Fruit fly (Drosophila melanogaster) whole organism, adult: ENCODE measurements around the gene CG17801.
A peak's percentile ranks its signal among the peaks of the same experiment; 100 is the strongest.
"Not testable (repeated sequence)": the region's sequence is repeated elsewhere in the genome, so short reads cannot be mapped to it uniquely, and the experiment has no call there.

ENCODE experiments used
- CG11617 ChIP-seq: fragments of 200-800 bp; sonication (Bioruptor generic); optimal IDR thresholded peaks from 2 replicates; lab custom pipeline; 2017; ENCODE audit warnings: mild to moderate bottlenecking, missing biosample characterization, missing genetic modification reagents, missing genetic modification characterization
- CG12768 ChIP-seq: fragments of 200-800 bp; sonication (Bioruptor generic); optimal IDR thresholded peaks from 2 replicates; lab custom pipeline; 2017; ENCODE audit warnings: missing biosample characterization, missing genetic modification characterization, mild to moderate bottlenecking, moderate library complexity, missing genetic modification reagents
- CG14711 ChIP-seq: fragments of 200-800 bp; sonication (Bioruptor generic); optimal IDR thresholded peaks from 2 replicates; lab custom pipeline; 2018; ENCODE audit warnings: missing biosample characterization, mild to moderate bottlenecking, missing genetic modification characterization, moderate library complexity
- CG1620 ChIP-seq: fragments of 200-800 bp; sonication (Bioruptor generic); optimal IDR thresholded peaks from 2 replicates; lab custom pipeline; 2016; ENCODE audit warnings: missing biosample characterization, missing genetic modification characterization
- CG33017 ChIP-seq: fragments of 200-800 bp; sonication (Bioruptor generic); optimal IDR thresholded peaks from 2 replicates; lab custom pipeline; 2018; ENCODE audit warnings: missing biosample characterization, mild to moderate bottlenecking, missing genetic modification characterization, moderate library complexity
- CG5204 ChIP-seq: fragments of 200-800 bp; sonication (Bioruptor generic); optimal IDR thresholded peaks from 2 replicates; lab custom pipeline; 2016; ENCODE audit warnings: missing biosample characterization, missing genetic modification characterization
- CG7045 ChIP-seq: fragments of 200-800 bp; sonication (Bioruptor generic); optimal IDR thresholded peaks from 2 replicates; lab custom pipeline; 2017; ENCODE audit warnings: missing biosample characterization, mild to moderate bottlenecking, missing genetic modification characterization
- CG7101 ChIP-seq: fragments of 200-800 bp; sonication (Bioruptor generic); optimal IDR thresholded peaks from 2 replicates; lab custom pipeline; 2018; ENCODE audit warnings: missing biosample characterization, mild to moderate bottlenecking, missing genetic modification characterization, moderate library complexity
- Clk ChIP-seq: fragments of 200-800 bp; sonication (Bioruptor generic); optimal IDR thresholded peaks from 2 replicates; lab custom pipeline; 2017; ENCODE audit warnings: missing biosample characterization, missing genetic modification characterization
- Crg-1 ChIP-seq: fragments of 200-800 bp; sonication (Bioruptor generic); optimal IDR thresholded peaks from 2 replicates; lab custom pipeline; 2016; ENCODE audit warnings: missing biosample characterization, missing genetic modification characterization
- Hr96 ChIP-seq: fragments of 200-800 bp; sonication (Bioruptor generic); optimal IDR thresholded peaks from 2 replicates; lab custom pipeline; 2016; ENCODE audit warnings: missing biosample characterization, missing genetic modification characterization
- Mnt ChIP-seq: fragments of 200-800 bp; sonication (Bioruptor generic); optimal IDR thresholded peaks from 2 replicates; lab custom pipeline; 2016; ENCODE audit warnings: missing biosample characterization, mild to moderate bottlenecking, missing genetic modification characterization
- bab1 ChIP-seq: fragments of 200-800 bp; sonication (Bioruptor generic); optimal IDR thresholded peaks from 3 replicates; lab custom pipeline; 2019; ENCODE audit warnings: missing biosample characterization, mild to moderate bottlenecking, missing genetic modification characterization, moderate library complexity
- cic ChIP-seq: fragments of 200-800 bp; sonication (Bioruptor generic); optimal IDR thresholded peaks from 2 replicates; lab custom pipeline; 2017; ENCODE audit warnings: missing biosample characterization, mild to moderate bottlenecking, missing genetic modification characterization, moderate library complexity
- cnc ChIP-seq, 2 experiments: fragments of >200 bp; optimal IDR thresholded peaks; 2 replicates each; lab custom pipeline; 2017
- kay ChIP-seq: fragments of 200-800 bp; sonication (Bioruptor generic); peaks from one replicate; lab custom pipeline; 2016; ENCODE audit warnings: missing biosample characterization, missing genetic modification characterization, borderline replicate concordance
- ovo ChIP-seq: fragments of 200-800 bp; sonication (Bioruptor generic); optimal IDR thresholded peaks from 2 replicates; lab custom pipeline; 2016; ENCODE audit warnings: missing biosample characterization, missing genetic modification characterization
- pad ChIP-seq: fragments of 200-800 bp; sonication (Bioruptor generic); optimal IDR thresholded peaks from 3 replicates; lab custom pipeline; 2017; ENCODE audit warnings: missing biosample characterization, missing genetic modification characterization, mild to moderate bottlenecking, moderate library complexity, missing genetic modification reagents
- tj ChIP-seq: fragments of 200-800 bp; sonication (Bioruptor generic); optimal IDR thresholded peaks from 3 replicates; lab custom pipeline; 2017; ENCODE audit warnings: missing biosample characterization, mild to moderate bottlenecking, missing genetic modification characterization, moderate library complexity
- toe ChIP-seq: fragments of 200-800 bp; sonication (Bioruptor generic); optimal IDR thresholded peaks from 2 replicates; lab custom pipeline; 2016; ENCODE audit warnings: missing biosample characterization, missing genetic modification characterization

CG17801 gene

DNA sequence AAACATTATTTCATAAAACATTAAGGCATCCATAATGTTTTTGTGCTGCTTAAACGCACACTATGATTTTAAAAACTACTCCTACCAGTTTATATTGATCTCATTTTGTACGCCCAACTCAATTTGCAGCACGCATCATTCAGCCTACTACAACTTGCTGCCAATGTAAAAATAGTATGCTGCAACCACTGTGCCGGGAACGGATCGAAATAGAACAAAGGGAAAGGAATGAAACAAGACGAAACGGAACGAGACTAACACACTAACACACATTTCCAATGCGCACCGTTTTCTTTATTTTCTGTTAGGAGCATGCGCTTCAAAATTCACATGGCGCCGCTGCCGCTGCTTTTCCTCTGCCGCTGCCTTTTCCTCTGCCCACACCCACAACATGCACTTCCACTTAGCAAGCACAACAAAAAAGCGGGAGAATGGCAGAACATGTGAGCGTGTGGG is 29.9 kb downstream of the CG17801 start:
- TF ChIP-seq toe (GFP tag; lab: Kevin White, UChicago): peak; percentile 52
- TF ChIP-seq cnc (optimal IDR thresholded peaks at IDR 0.05; lab: Kevin White, UChicago): no peak
- peak; percentile 21 for TF ChIP-seq CG5204 (GFP tag; lab: Kevin White, UChicago)

DNA sequence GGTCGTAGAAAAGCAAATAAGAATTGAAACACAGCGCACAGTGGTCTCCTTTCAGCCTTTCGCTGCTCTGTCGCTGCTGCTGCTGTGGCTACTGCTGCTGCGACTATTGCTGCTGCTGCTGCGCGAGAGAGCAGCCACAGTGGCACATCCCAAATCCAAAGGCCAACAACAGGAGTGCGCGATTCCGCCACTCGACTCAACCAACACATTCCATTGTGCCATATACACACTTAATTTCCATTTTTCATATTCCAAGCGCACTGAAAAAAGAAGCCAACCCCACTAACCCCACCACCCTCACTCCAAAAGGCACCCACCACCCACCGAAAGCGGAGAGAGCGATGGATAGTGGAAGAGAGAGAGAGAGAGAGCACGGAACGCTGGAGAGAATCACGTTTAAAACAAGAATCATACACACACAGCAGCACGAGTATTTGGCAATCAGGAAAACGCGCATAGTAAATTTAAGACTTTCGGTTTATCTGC is 30.7 kb downstream of the CG17801 start:
- TF ChIP-seq CG1620 (GFP tag; lab: Kevin White, UChicago) (no peak), bab1 (GFP tag; lab: Kevin White, UChicago) (no peak), Mnt (no peak), CG7045 (GFP tag; lab: Kevin White, UChicago) (no peak), CG5204 (GFP tag; lab: Kevin White, UChicago) (no peak), CG7101 (tag; lab: Kevin White, UChicago) (no peak), CG14711 (tag; lab: Kevin White, UChicago) (no peak), cnc (optimal IDR thresholded peaks at IDR 0.05; lab: Kevin White, UChicago) (no peak), CG33017 (no peak), toe (GFP tag; lab: Kevin White, UChicago) (no peak), Hr96 (GFP tag; lab: Kevin White, UChicago) (no peak), CG12768 (GFP tag; lab: Kevin White, UChicago) (no peak), Crg-1 (no peak)

DNA sequence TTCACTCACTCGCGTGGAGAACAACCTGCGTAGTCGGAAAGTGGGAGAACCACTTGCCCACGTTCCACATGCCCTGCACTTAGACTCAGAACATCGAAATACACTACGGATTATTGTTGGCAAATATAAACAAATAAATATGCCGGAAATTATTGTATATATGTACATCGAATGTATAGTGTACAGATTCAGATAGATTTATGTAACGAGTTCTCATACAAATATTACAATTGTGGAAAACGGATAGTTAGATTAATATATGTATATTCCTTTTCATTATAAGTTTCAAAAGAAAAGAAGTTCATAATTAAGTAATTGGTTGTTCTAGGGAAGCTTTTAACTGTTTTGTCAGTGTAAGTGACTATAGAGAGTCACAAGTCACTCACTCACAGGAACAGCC is 32.3 kb downstream of the CG17801 start:
- TF ChIP-seq CG7045 (GFP tag; lab: Kevin White, UChicago) (peak; percentile 62), tj (no peak), CG11617 (GFP tag; lab: Kevin White, UChicago) (peak; percentile 16), CG1620 (GFP tag; lab: Kevin White, UChicago) (no peak), Clk (GFP tag; lab: Kevin White, UChicago) (no peak), Crg-1 (no peak), CG33017 (peak; percentile 43), CG14711 (tag; lab: Kevin White, UChicago) (no peak), CG7101 (tag; lab: Kevin White, UChicago) (peak; percentile 10), bab1 (GFP tag; lab: Kevin White, UChicago) (no peak), pad (no peak), CG5204 (GFP tag; lab: Kevin White, UChicago) (peak; percentile 31), kay (GFP tag; lab: Kevin White, UChicago) (no peak), Hr96 (GFP tag; lab: Kevin White, UChicago) (no peak), cnc (optimal IDR thresholded peaks at IDR 0.05; lab: Kevin White, UChicago) (no peak), cic (no peak), Mnt (no peak), toe (GFP tag; lab: Kevin White, UChicago) (peak; percentile 9), CG12768 (GFP tag; lab: Kevin White, UChicago) (peak; percentile 37), ovo (no peak)

DNA sequence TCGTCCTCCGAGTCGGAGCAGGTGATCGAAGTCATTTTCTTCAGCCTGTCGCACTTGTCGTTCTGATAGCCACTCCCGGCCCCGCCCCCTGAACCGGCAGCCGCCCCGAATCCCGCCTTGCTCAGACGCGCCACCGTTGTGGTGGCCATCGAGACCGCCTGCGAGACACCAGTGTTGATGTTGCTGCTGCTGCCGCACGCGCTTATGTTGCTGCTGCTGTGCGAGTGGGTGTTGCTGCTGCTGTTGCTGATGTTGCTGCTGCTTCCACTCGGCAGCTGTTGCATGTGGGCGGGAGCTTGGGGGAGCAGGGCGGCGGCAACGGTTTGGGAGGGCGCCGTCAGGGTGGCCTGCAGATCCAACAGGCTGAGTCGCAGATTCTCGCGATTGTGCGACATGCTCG is 33.0 kb downstream of the CG17801 start:
- TF ChIP-seq CG1620 (GFP tag; lab: Kevin White, UChicago) (no peak), tj (no peak), Clk (GFP tag; lab: Kevin White, UChicago) (no peak), ovo (no peak), kay (GFP tag; lab: Kevin White, UChicago) (no peak), cic (no peak), CG14711 (tag; lab: Kevin White, UChicago) (no peak), toe (GFP tag; lab: Kevin White, UChicago) (no peak), CG11617 (GFP tag; lab: Kevin White, UChicago) (no peak), CG7045 (GFP tag; lab: Kevin White, UChicago) (no peak), Mnt (no peak), Crg-1 (no peak), Hr96 (GFP tag; lab: Kevin White, UChicago) (no peak), cnc (optimal IDR thresholded peaks at IDR 0.05; lab: Kevin White, UChicago) (no peak), CG7101 (tag; lab: Kevin White, UChicago) (no peak)

DNA sequence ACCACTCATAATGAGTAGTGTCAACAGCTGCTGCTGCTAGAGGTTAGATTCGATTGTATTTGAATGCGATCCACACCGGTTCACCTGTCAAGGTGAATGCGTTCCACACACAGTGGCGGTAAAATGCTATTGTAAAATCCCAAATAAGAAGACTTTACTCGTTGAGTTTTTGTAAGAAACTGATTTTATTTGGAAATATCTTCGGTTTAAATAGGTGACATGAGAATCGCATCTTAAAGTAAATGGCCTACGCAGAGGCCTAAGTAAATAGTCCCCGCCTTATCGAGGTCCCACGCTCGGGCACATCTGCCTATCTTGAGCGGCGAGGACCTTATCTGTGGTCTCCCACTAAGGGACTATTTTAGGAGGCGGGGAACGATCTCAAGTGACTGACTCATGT is 43.8 kb downstream of the CG17801 start, which contains the start of gene TyrR:
Gene TyrR (minus strand): TSS at position 101 of the 400 bp plus-strand sequence.
- not testable (repeated sequence) for TF ChIP-seq Crg-1, Mnt, ovo

DNA sequence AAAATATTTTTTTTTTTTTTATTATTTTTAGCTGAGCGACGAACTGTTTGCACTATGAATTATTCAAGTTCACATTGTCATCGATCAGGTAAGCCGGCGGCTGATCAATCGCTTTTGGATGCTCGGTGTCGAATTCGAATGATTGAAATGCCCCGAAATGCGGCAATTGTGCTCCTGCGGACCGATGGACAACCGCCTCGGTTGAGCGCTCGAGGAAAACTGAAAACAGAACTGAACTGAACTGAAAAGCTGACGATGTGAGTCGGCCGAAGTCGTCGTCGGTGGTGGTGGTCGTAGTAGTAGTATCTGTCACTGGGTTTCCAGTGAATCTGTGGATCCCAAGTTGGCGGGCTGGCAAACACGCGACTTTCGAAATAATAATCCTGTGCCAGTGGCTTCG is 44.6 kb downstream of the CG17801 start:
- no peak for TF ChIP-seq CG1620 (GFP tag; lab: Kevin White, UChicago)
- no peak for TF ChIP-seq CG12768 (GFP tag; lab: Kevin White, UChicago)
- peak; percentile 3 for TF ChIP-seq Mnt
- TF ChIP-seq pad: no peak
- TF ChIP-seq kay (GFP tag; lab: Kevin White, UChicago): peak; percentile 32

DNA sequence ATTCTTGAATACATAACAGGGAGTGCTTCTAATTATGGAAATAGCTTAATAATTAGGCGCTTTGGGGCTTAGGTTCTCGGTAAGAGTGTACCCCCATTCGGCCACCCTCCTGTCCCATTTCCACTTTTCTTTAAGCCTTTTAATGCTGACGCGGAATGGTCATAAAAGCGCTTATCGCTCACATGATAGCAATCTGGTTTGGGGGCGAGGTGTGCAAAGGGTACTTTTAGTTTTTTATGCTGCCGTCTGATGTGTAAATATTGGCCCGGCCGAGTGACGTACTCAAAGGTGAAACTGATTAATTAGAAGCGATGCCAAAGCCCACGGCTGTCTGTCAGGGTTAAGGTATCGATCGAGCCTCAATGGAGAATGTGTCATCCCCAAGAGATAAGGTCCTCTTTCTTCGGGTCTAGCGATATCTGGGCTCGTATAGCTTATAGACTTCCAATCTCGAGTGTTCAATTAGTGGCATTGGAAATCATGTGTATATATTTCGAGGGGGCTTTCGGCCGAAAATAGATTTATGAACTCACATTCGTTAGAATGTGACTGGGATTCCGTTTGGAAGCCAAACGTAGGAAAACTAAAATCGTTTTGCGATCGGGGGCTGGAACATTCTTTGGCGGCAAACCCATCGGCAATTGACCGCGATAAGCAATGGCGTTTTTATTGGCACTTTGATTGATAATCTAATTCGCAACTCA is 47.0 kb downstream of the CG17801 start:
- TF ChIP-seq CG14711 (tag; lab: Kevin White, UChicago): no peak
- no peak for TF ChIP-seq CG7101 (tag; lab: Kevin White, UChicago)
- TF ChIP-seq tj: peak; percentile 12
- TF ChIP-seq cic: peak; percentile 3
- peak; percentile 11 for TF ChIP-seq CG5204 (GFP tag; lab: Kevin White, UChicago)
- TF ChIP-seq kay (GFP tag; lab: Kevin White, UChicago): peak; percentile 56
- no peak for TF ChIP-seq Crg-1
- no peak for TF ChIP-seq CG11617 (GFP tag; lab: Kevin White, UChicago)
